ENCODE assay signal across 5 fruit fly cellular contexts in the genomic region with DNA sequence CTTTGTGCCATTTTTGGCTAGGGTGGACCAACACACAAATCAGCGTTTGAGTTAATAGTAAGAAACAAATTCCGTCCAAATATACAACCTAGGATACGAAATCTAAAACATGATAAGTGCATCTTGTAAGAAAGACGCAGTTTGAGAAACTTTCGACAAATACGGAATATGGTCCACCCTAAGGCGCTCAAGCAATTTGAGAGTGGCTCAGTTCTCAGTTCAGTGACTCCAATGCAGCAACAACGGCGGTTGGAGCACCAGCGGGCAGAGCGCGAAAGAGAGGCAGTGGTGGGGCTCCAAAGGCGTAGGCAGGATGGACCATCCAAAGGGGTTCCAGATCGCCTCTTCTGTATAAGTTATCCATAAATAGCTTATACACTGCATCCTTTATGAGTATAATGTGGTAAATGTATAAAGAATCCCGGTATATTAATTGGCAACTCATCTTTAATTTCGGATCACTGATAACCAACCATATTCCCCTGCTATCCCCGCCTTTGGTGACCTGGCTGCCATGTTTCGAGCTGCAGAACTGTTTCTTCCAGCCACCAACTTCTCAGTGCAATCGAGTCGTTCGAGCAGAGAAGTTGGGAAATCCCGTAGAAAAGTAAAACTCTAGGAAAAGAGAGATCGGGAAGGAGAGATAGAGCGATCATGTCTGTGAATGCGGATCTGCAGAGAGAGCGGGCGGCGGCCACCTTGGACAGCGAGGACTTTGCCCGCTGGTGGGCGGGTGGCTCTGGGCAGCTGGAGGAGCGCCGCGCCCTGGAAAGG.
TF ChIP-seq lines count a peak whose summit lies in the region.

TSS of gene CG4586 (plus strand) at position 555 of the 774 bp plus-strand sequence.

TF ChIP-seq in whole organism, adult, 20 proteins besides CTCF, POLR2A, EP300 and RAD21 (continued from another document):
- peak; percentile 53 for TF ChIP-seq CG12768 (GFP tag; optimal IDR thresholded peaks at IDR 0.05; lab: Kevin White, UChicago)
- TF ChIP-seq CG7045 (GFP tag; optimal IDR thresholded peaks at IDR 0.05; lab: Kevin White, UChicago): peak; percentile 63
- peak; percentile 84 for TF ChIP-seq CG14711 (tag; optimal IDR thresholded peaks at IDR 0.05; lab: Kevin White, UChicago)
- TF ChIP-seq cnc (optimal IDR thresholded peaks at IDR 0.05; lab: Kevin White, UChicago): no peak

TF ChIP-seq in whole organism, embryonic, 481 proteins besides CTCF, POLR2A, EP300 and RAD21 (continued from another document and continues in another):
- TF ChIP-seq CG4820 (GFP tag; optimal IDR thresholded peaks at IDR 0.05; lab: Kevin White, UChicago): peak; percentile 88
- peak; percentile 93 for TF ChIP-seq CG2712 (tag; optimal IDR thresholded peaks at IDR 0.05; lab: Kevin White, UChicago)
- TF ChIP-seq CG8765 (GFP tag; IDR thresholded peaks at IDR 0.05; lab: Robert Waterston, UW): peak; percentile 75
- peak; percentile 84 for TF ChIP-seq kah (GFP tag; optimal IDR thresholded peaks at IDR 0.05; lab: Kevin White, UChicago)
- TF ChIP-seq sob (GFP tag; IDR thresholded peaks at IDR 0.05; lab: Robert Waterston, UW): peak; percentile 95
- TF ChIP-seq CG15073 (GFP tag; optimal IDR thresholded peaks at IDR 0.05; lab: Kevin White, UChicago): peak; percentile 67
- TF ChIP-seq repo (GFP tag; optimal IDR thresholded peaks at IDR 0.05; lab: Kevin White, UChicago): peak; percentile 96
- peak; percentile 97 for TF ChIP-seq CG33213 (GFP tag; optimal IDR thresholded peaks at IDR 0.05; lab: Kevin White, UChicago)
- peak; percentile 90 for TF ChIP-seq Atf-2 (GFP tag; optimal IDR thresholded peaks at IDR 0.05; lab: Kevin White, UChicago)
- peak; percentile 65; the same call in 1 of the 3 replicates for TF ChIP-seq z (GFP tag; IDR thresholded peaks at IDR 0.05; lab: Robert Waterston, UW)
- peak; percentile 90 for TF ChIP-seq fd64A (GFP tag; optimal IDR thresholded peaks at IDR 0.05; lab: Kevin White, UChicago)
- TF ChIP-seq schlank (tag; optimal IDR thresholded peaks at IDR 0.05; lab: Kevin White, UChicago): peak; percentile 96
- TF ChIP-seq CG1529 (GFP tag; optimal IDR thresholded peaks at IDR 0.05; lab: Kevin White, UChicago): peak; percentile 91
- TF ChIP-seq klu (GFP tag; IDR thresholded peaks at IDR 0.05; lab: Robert Waterston, UW): peak; percentile 74
- TF ChIP-seq pzg (GFP tag; optimal IDR thresholded peaks at IDR 0.05; lab: Kevin White, UChicago): peak; percentile 36
- TF ChIP-seq cwo (GFP tag; optimal IDR thresholded peaks at IDR 0.05; lab: Kevin White, UChicago): peak; percentile 95
- TF ChIP-seq tgo (GFP tag; IDR thresholded peaks at IDR 0.05; lab: Robert Waterston, UW): peak; percentile 88
- TF ChIP-seq CG31224 (GFP tag; IDR thresholded peaks at IDR 0.05; lab: Robert Waterston, UW): peak; percentile 80
- TF ChIP-seq sisA (GFP tag; IDR thresholded peaks at IDR 0.05; lab: Robert Waterston, UW): peak; percentile 72
- peak; percentile 86 for TF ChIP-seq CG9437 (GFP tag; optimal IDR thresholded peaks at IDR 0.05; lab: Kevin White, UChicago)
- no peak for TF ChIP-seq mld (GFP tag; IDR thresholded peaks at IDR 0.05; lab: Robert Waterston, UW; ENCODE audit: partially characterized antibody)
- TF ChIP-seq Dref (GFP tag; IDR thresholded peaks at IDR 0.05; lab: Robert Waterston, UW): no peak; the same call in 1 of the 2 replicates
- peak; percentile 97 for TF ChIP-seq CG34376 (GFP tag; optimal IDR thresholded peaks at IDR 0.05; lab: Kevin White, UChicago)
- TF ChIP-seq CG14860 (GFP tag; IDR thresholded peaks at IDR 0.05; lab: Robert Waterston, UW; ENCODE audit: partially characterized antibody): no peak
- peak; percentile 68 for TF ChIP-seq CG6272 (GFP tag; IDR thresholded peaks at IDR 0.05; lab: Robert Waterston, UW)
- peak; percentile 90 for TF ChIP-seq ase (GFP tag; IDR thresholded peaks at IDR 0.05; lab: Robert Waterston, UW)
- TF ChIP-seq Jarid2 (GFP tag; optimal IDR thresholded peaks at IDR 0.05; lab: Kevin White, UChicago): peak; percentile 81
- peak; percentile 98 for TF ChIP-seq ci (GFP tag; IDR thresholded peaks at IDR 0.05; lab: Robert Waterston, UW)
- peak; percentile 98 for TF ChIP-seq BtbVII (GFP tag; optimal IDR thresholded peaks at IDR 0.05; lab: Kevin White, UChicago)

TF ChIP-seq in whole organism, prepupa, 60 proteins besides CTCF, POLR2A, EP300 and RAD21 (continued from another document and continues in another):
- TF ChIP-seq lz (GFP tag; optimal IDR thresholded peaks at IDR 0.05; lab: Kevin White, UChicago) (peak; percentile 97), fkh (GFP tag; optimal IDR thresholded peaks at IDR 0.05; lab: Kevin White, UChicago) (peak; percentile 82), Met (GFP tag; optimal IDR thresholded peaks at IDR 0.05; lab: Kevin White, UChicago) (peak; percentile 99), fd85E (GFP tag; optimal IDR thresholded peaks at IDR 0.05; lab: Kevin White, UChicago) (peak; percentile 96), CG11762 (GFP tag; optimal IDR thresholded peaks at IDR 0.05; lab: Kevin White, UChicago; ENCODE audit: insufficient read depth) (peak; percentile 98), CG15336 (GFP tag; IDR thresholded peaks at IDR 0.05; lab: Robert Waterston, UW) (peak; percentile 100), spab (GFP tag; optimal IDR thresholded peaks at IDR 0.05; lab: Kevin White, UChicago) (peak; percentile 98), Eip78C (GFP tag; lab: Kevin White, UChicago) (peak; percentile 99), CG4318 (GFP tag; optimal IDR thresholded peaks at IDR 0.05; lab: Kevin White, UChicago) (peak; percentile 94), pdm3 (GFP tag; optimal IDR thresholded peaks at IDR 0.05; lab: Kevin White, UChicago) (peak; percentile 98), CG8632 (GFP tag; optimal IDR thresholded peaks at IDR 0.05; lab: Kevin White, UChicago) (peak; percentile 97), net (GFP tag; optimal IDR thresholded peaks at IDR 0.05; lab: Kevin White, UChicago) (peak; percentile 99), CG10669 (GFP tag; optimal IDR thresholded peaks at IDR 0.05; lab: Kevin White, UChicago) (peak; percentile 99), Ets96B (tag; optimal IDR thresholded peaks at IDR 0.05; lab: Kevin White, UChicago) (peak; percentile 98), CG11902 (GFP tag; optimal IDR thresholded peaks at IDR 0.05; lab: Kevin White, UChicago) (peak; percentile 81), CG6276 (GFP tag; optimal IDR thresholded peaks at IDR 0.05; lab: Kevin White, UChicago) (peak; percentile 100), CG32006 (GFP tag; optimal IDR thresholded peaks at IDR 0.05; lab: Kevin White, UChicago) (peak; percentile 97), acj6 (GFP tag; optimal IDR thresholded peaks at IDR 0.05; lab: Kevin White, UChicago) (peak; percentile 96), CG34406 (GFP tag; optimal IDR thresholded peaks at IDR 0.05; lab: Kevin White, UChicago) (peak; percentile 97), salr (GFP tag; optimal IDR thresholded peaks at IDR 0.05; lab: Kevin White, UChicago) (peak; percentile 94 to 97), dsx (GFP tag; optimal IDR thresholded peaks at IDR 0.05; lab: Kevin White, UChicago; ENCODE audit: poor library complexity, severe bottlenecking) (peak; percentile 98), Sox102F (GFP tag; optimal IDR thresholded peaks at IDR 0.05; lab: Kevin White, UChicago) (peak; percentile 99), eg (GFP tag; IDR thresholded peaks at IDR 0.05; lab: Robert Waterston, UW) (peak; percentile 99), esn (GFP tag; optimal IDR thresholded peaks at IDR 0.05; lab: Kevin White, UChicago) (peak; percentile 98), CG6792 (GFP tag; optimal IDR thresholded peaks at IDR 0.05; lab: Kevin White, UChicago) (peak; percentile 97), Sox14 (GFP tag; optimal IDR thresholded peaks at IDR 0.05; lab: Kevin White, UChicago) (peak; percentile 98), Smox (GFP tag; optimal IDR thresholded peaks at IDR 0.05; lab: Kevin White, UChicago) (peak; percentile 97), CG6163 (GFP tag; IDR thresholded peaks at IDR 0.05; lab: Robert Waterston, UW) (peak; percentile 99), dac (GFP tag; optimal IDR thresholded peaks at IDR 0.05; lab: Kevin White, UChicago) (peak; percentile 95), CG7368 (GFP tag; optimal IDR thresholded peaks at IDR 0.05; lab: Kevin White, UChicago) (peak; percentile 99)

TF ChIP-seq in whole organism, pupa, 21 proteins besides CTCF, POLR2A, EP300 and RAD21 (continued from another document):
- TF ChIP-seq CG9948 (tag; optimal IDR thresholded peaks at IDR 0.05; lab: Kevin White, UChicago): peak; percentile 95
- peak; percentile 99 for TF ChIP-seq Ets98B (GFP tag; IDR thresholded peaks at IDR 0.05; lab: Robert Waterston, UW)
- TF ChIP-seq CG17806 (tag; optimal IDR thresholded peaks at IDR 0.05; lab: Kevin White, UChicago): peak; percentile 99

TF ChIP-seq in whole organism, wandering third instar larva, 38 proteins besides CTCF, POLR2A, EP300 and RAD21 (continued from another document):
- TF ChIP-seq fru (GFP tag; optimal IDR thresholded peaks at IDR 0.05; lab: Kevin White, UChicago) (peak; percentile 96), Hnf4 (GFP tag; optimal IDR thresholded peaks at IDR 0.05; lab: Kevin White, UChicago) (peak; percentile 95), dsf (GFP tag; optimal IDR thresholded peaks at IDR 0.05; lab: Kevin White, UChicago; ENCODE audit: borderline replicate concordance) (peak; percentile 77), CG32264 (GFP tag; optimal IDR thresholded peaks at IDR 0.05; lab: Kevin White, UChicago) (peak; percentile 94), sv (GFP tag; optimal IDR thresholded peaks at IDR 0.05; lab: Kevin White, UChicago) (peak; percentile 89), Dif (GFP tag; optimal IDR thresholded peaks at IDR 0.05; lab: Kevin White, UChicago; ENCODE audit: partially characterized antibody) (no peak), foxo (GFP tag; optimal IDR thresholded peaks at IDR 0.05; lab: Kevin White, UChicago) (peak; percentile 93 to 95), jim (GFP tag; optimal IDR thresholded peaks at IDR 0.05; lab: Kevin White, UChicago) (peak; percentile 4), CrebA (GFP tag; optimal IDR thresholded peaks at IDR 0.05; lab: Kevin White, UChicago; ENCODE audit: borderline replicate concordance) (no peak), Rel (GFP tag; optimal IDR thresholded peaks at IDR 0.05; lab: Kevin White, UChicago) (peak; percentile 98), Rel (tag; optimal IDR thresholded peaks at IDR 0.05; lab: Kevin White, UChicago) (peak; percentile 77), Hr78 (GFP tag; optimal IDR thresholded peaks at IDR 0.05; lab: Kevin White, UChicago) (no peak), ey (GFP tag; optimal IDR thresholded peaks at IDR 0.05; lab: Kevin White, UChicago) (peak; percentile 95), Myc (optimal IDR thresholded peaks at IDR 0.05; lab: Kevin White, UChicago) (no peak)
